Worm (Caenorhabditis elegans): ENCODE data around the gene lido-7.

DNA sequence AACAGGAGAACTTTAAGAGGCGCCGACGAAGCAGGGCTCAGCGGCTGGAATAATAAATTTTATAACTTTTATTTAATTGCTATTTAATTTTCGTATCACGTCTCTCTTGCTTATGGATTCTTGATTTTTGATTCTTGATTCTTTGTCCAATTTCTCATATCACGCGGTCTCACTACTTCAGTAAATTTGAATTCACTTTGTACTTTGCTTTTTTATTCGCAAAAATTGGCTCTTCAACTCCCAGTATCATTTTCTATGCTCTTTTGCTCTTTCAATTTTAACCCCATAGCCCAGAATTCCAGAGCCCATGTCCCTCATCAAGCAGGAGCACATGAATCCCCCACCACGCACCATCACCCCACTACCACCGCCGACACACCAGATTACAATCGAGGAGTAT is 14.1 kb downstream of the lido-7 start, which contains the start of gene lido-10:
- TF ChIP-seq snpc-4 (tag; optimal IDR thresholded peaks at IDR 0.05), result no peak
- no peak for TF ChIP-seq nhr-21 (tag; optimal IDR thresholded peaks at IDR 0.05)
- TF ChIP-seq blmp-1 (tag; optimal IDR thresholded peaks at IDR 0.05; ENCODE audit: insufficient read depth), result no peak
- no peak for TF ChIP-seq nhr-6 (tag; optimal IDR thresholded peaks at IDR 0.05)
- no peak for TF ChIP-seq Y55F3AM.14 (GFP tag; optimal IDR thresholded peaks at IDR 0.05)
- TF ChIP-seq nhr-12 (tag; optimal IDR thresholded peaks at IDR 0.05), result no peak
- TF ChIP-seq lin-39 (tag; optimal IDR thresholded peaks at IDR 0.05), result no peak
- TF ChIP-seq egl-27 (tag; optimal IDR thresholded peaks at IDR 0.05), result no peak
- no peak for TF ChIP-seq unc-62 (GFP tag; optimal IDR thresholded peaks at IDR 0.05)
- no peak for TF ChIP-seq nhr-237 (tag; optimal IDR thresholded peaks at IDR 0.05)
- TF ChIP-seq ama-1 (optimal IDR thresholded peaks at IDR 0.05), result no peak
- no peak for TF ChIP-seq skn-1 (tag; optimal IDR thresholded peaks at IDR 0.05)
- no peak for TF ChIP-seq unc-39 (tag; optimal IDR thresholded peaks at IDR 0.05)

Data from whole organism, L2 larva.